Fruit fly (Drosophila melanogaster): ENCODE results near the gene CG1486.

DNA sequence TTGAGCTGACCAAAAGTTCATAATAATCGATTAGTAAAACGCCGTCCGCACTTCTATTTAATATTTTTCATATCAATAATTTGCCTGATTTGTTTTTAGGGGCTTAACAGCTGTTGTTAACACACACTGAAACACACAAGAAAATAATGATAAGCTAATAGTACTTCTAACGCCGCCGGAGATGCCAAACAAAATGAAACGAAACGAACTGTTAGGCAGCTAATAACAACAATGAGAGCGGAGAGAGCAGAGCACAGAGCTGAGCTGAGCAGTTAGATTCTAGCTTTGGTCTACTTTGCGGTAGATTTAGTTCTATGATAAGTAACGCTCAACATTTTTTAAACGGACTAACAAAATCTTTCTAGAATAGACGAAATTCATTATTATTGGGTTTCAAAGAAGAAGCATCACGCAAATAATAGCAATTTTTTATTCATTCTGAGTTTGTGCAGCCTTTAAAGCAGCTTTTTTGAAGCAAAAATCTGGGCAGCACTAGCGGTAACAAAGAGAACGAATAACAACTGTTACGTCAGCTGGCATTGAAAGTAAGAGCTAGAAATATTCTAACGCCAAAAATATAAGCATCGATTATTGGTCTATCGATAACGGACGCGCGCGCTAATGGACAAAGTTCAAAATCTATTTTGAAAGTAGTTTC lies 17.2 kb upstream of the CG1486 start, which contains the start of gene Abca3:
- TF ChIP-seq CG8478 (optimal IDR thresholded peaks at IDR 0.05) (no peak), CTCF (optimal IDR thresholded peaks at IDR 0.05) (no peak)
